Fruit fly (Drosophila melanogaster) whole organism, embryonic: ENCODE results near the gene Prp16.

Source experiments
- CG10209 ChIP-seq: fragments of 200-800 bp; sonication (Bioruptor generic); optimal IDR thresholded peaks from 3 replicates; lab custom pipeline; 2017; ENCODE audit warnings: missing biosample characterization, mild to moderate bottlenecking, missing genetic modification characterization, missing genetic modification reagents
- CG10959 ChIP-seq: fragments of 200-800 bp; sonication (Bioruptor generic); IDR thresholded peaks from 2 replicates; pipeline ENCODE4 v1.3.6; 2022; ENCODE audit warnings: missing biosample characterization, missing genetic modification characterization
- CG11723 ChIP-seq: fragments of 200-800 bp; sonication (Bioruptor generic); optimal IDR thresholded peaks from 2 replicates; lab custom pipeline; 2017; ENCODE audit warnings: missing biosample characterization, mild to moderate bottlenecking, missing genetic modification characterization
- CG12769 ChIP-seq: fragments of 200-800 bp; sonication (Bioruptor generic); optimal IDR thresholded peaks from 2 replicates; lab custom pipeline; 2019; ENCODE audit warnings: missing biosample characterization, mild to moderate bottlenecking, missing genetic modification characterization, moderate library complexity
- CG13424 ChIP-seq: fragments of 200-800 bp; sonication (Bioruptor generic); optimal IDR thresholded peaks from 2 replicates; lab custom pipeline; 2019; ENCODE audit warnings: missing biosample characterization, mild to moderate bottlenecking, missing genetic modification characterization, moderate library complexity
- CG1602 ChIP-seq: fragments of 200-800 bp; sonication (Bioruptor generic); optimal IDR thresholded peaks from 3 replicates; lab custom pipeline; 2016; ENCODE audit warnings: missing biosample characterization, missing genetic modification characterization
- CG1603 ChIP-seq: fragments of 200-800 bp; sonication (Bioruptor generic); optimal IDR thresholded peaks from 2 replicates; lab custom pipeline; 2019; ENCODE audit warnings: missing biosample characterization, mild to moderate bottlenecking, missing genetic modification characterization, moderate library complexity
- CG1647 ChIP-seq: fragments of 200-800 bp; sonication (Bioruptor generic); optimal IDR thresholded peaks from 3 replicates; lab custom pipeline; 2016; ENCODE audit warnings: missing biosample characterization, missing genetic modification characterization
- CG18011 ChIP-seq: fragments of 200-800 bp; sonication (Bioruptor generic); optimal IDR thresholded peaks from 2 replicates; lab custom pipeline; 2017; ENCODE audit warnings: missing biosample characterization, missing genetic modification characterization, mild to moderate bottlenecking, moderate library complexity, missing genotype
- CG3065 ChIP-seq: fragments of 200-800 bp; sonication (Bioruptor generic); optimal IDR thresholded peaks from 2 replicates; lab custom pipeline; 2016; ENCODE audit warnings: missing biosample characterization, missing genetic modification characterization
- CG3163 ChIP-seq: fragments of 200-800 bp; sonication (Bioruptor generic); optimal IDR thresholded peaks from 3 replicates; lab custom pipeline; 2016; ENCODE audit warnings: missing biosample characterization, missing genetic modification characterization
- CG32772 ChIP-seq: fragments of 200-800 bp; sonication (Bioruptor generic); IDR thresholded peaks from 2 replicates; pipeline ENCODE4 v1.3.6; 2022; ENCODE audit warnings: missing biosample characterization, missing genetic modification characterization
- CG3281 ChIP-seq: fragments of 200-800 bp; sonication (Bioruptor generic); optimal IDR thresholded peaks from 3 replicates; lab custom pipeline; 2017; ENCODE audit warnings: missing biosample characterization, mild to moderate bottlenecking, missing genetic modification characterization
- CG5180 ChIP-seq: fragments of 200-800 bp; sonication (Bioruptor generic); optimal IDR thresholded peaks from 3 replicates; lab custom pipeline; 2017; ENCODE audit warnings: missing biosample characterization, missing genetic modification characterization, mild to moderate bottlenecking, moderate library complexity, missing genetic modification reagents
- CG6689 ChIP-seq: fragments of 200-800 bp; sonication (Bioruptor generic); IDR thresholded peaks from 2 replicates; pipeline ENCODE4 v1.3.6; 2022; ENCODE audit warnings: missing biosample characterization, missing genetic modification characterization
- CG6791 ChIP-seq: fragments of 200-800 bp; sonication (Bioruptor generic); IDR thresholded peaks from 3 replicates; pipeline ENCODE4 v1.3.6; 2022; ENCODE audit warnings: missing biosample characterization, missing genetic modification characterization; ENCODE audit not compliant: partially characterized antibody
- CG7556 ChIP-seq: fragments of 200-800 bp; sonication (Bioruptor generic); optimal IDR thresholded peaks from 2 replicates; lab custom pipeline; 2017; ENCODE audit warnings: missing biosample characterization, mild to moderate bottlenecking, missing genetic modification characterization
- CG7987 ChIP-seq: fragments of 200-800 bp; sonication (Bioruptor generic); optimal IDR thresholded peaks from 2 replicates; lab custom pipeline; 2018; ENCODE audit warnings: missing biosample characterization, mild to moderate bottlenecking, missing genetic modification characterization, moderate library complexity
- CG9437 ChIP-seq: fragments of 200-800 bp; sonication (Bioruptor generic); optimal IDR thresholded peaks from 2 replicates; lab custom pipeline; 2018; ENCODE audit warnings: missing biosample characterization, mild to moderate bottlenecking, missing genetic modification characterization
- CTCF ChIP-seq: fragments of 200-800 bp; sonication (Bioruptor generic); optimal IDR thresholded peaks from 2 replicates; lab custom pipeline; 2017; ENCODE audit warnings: missing biosample characterization, mild to moderate bottlenecking, missing genetic modification characterization, moderate library complexity
- Dbx ChIP-seq: fragments of 200-800 bp; sonication (Bioruptor generic); IDR thresholded peaks from 3 replicates; pipeline ENCODE4 v1.3.6; 2022; ENCODE audit warnings: missing biosample characterization, missing genetic modification characterization
- Dip3 ChIP-seq: fragments of 200-800 bp; sonication (Bioruptor generic); optimal IDR thresholded peaks from 3 replicates; lab custom pipeline; 2016; ENCODE audit warnings: missing biosample characterization, missing genetic modification characterization
- Doc3 ChIP-seq: fragments of 200-800 bp; sonication (Bioruptor generic); IDR thresholded peaks from 3 replicates; pipeline ENCODE4 v1.3.6; 2022; ENCODE audit warnings: missing biosample characterization, missing genetic modification characterization; ENCODE audit not compliant: partially characterized antibody
- Drgx ChIP-seq: fragments of 200-800 bp; sonication (Bioruptor generic); IDR thresholded peaks from 2 replicates; pipeline ENCODE4 v1.3.6; 2022; ENCODE audit warnings: missing biosample characterization, missing genetic modification characterization
- E2f1 ChIP-seq: fragments of 200-800 bp; sonication (Bioruptor generic); IDR thresholded peaks from 2 replicates; pipeline ENCODE4 v1.3.6; 2022; ENCODE audit warnings: missing biosample characterization, missing genetic modification characterization
- Ets65A ChIP-seq: fragments of 200-800 bp; sonication (Bioruptor generic); peaks from one replicate; lab custom pipeline; 2016; ENCODE audit warnings: missing biosample characterization, missing genetic modification characterization
- HLH4C ChIP-seq: fragments of 200-800 bp; sonication (Bioruptor generic); IDR thresholded peaks from 3 replicates; pipeline ENCODE4 v1.3.6; 2022; ENCODE audit warnings: missing biosample characterization, missing genetic modification characterization; ENCODE audit not compliant: partially characterized antibody
- Hsf ChIP-seq: fragments of 200-800 bp; sonication (Bioruptor generic); optimal IDR thresholded peaks from 3 replicates; lab custom pipeline; 2016; ENCODE audit warnings: missing biosample characterization, missing genetic modification characterization
- Med ChIP-seq: fragments of 200-800 bp; sonication (Bioruptor generic); peaks from one replicate; lab custom pipeline; 2016; ENCODE audit warnings: missing biosample characterization, missing genetic modification characterization, mild to moderate bottlenecking, inconsistent platforms, moderate library complexity
- Oli ChIP-seq: fragments of 200-800 bp; sonication (Bioruptor generic); optimal IDR thresholded peaks from 2 replicates; lab custom pipeline; 2018; ENCODE audit warnings: missing biosample characterization, mild to moderate bottlenecking, missing genetic modification characterization, moderate library complexity
- Optix ChIP-seq: fragments of 200-800 bp; sonication (Bioruptor generic); IDR thresholded peaks from 3 replicates; pipeline ENCODE4 v1.3.6; 2022; ENCODE audit warnings: missing biosample characterization, missing genetic modification characterization
- Rfx ChIP-seq: fragments of 200-800 bp; sonication (Bioruptor generic); IDR thresholded peaks from 2 replicates; pipeline ENCODE4 v1.3.6; 2022; ENCODE audit warnings: missing biosample characterization, missing genetic modification characterization
- Sry-δ ChIP-seq: fragments of 200-800 bp; sonication (Bioruptor generic); optimal IDR thresholded peaks from 2 replicates; lab custom pipeline; 2016; ENCODE audit warnings: missing biosample characterization, missing genetic modification characterization
- TFAM ChIP-seq: fragments of 200-800 bp; sonication (Bioruptor generic); optimal IDR thresholded peaks from 2 replicates; lab custom pipeline; 2017; ENCODE audit warnings: missing biosample characterization, missing genetic modification characterization, inconsistent platforms
- ash1 ChIP-seq: fragments of 200-800 bp; sonication (Bioruptor generic); optimal IDR thresholded peaks from 2 replicates; lab custom pipeline; 2018; ENCODE audit warnings: missing biosample characterization, mild to moderate bottlenecking, missing genetic modification characterization
- bcd ChIP-seq: fragments of 200-800 bp; sonication (Bioruptor generic); optimal IDR thresholded peaks from 2 replicates; lab custom pipeline; 2017; ENCODE audit warnings: missing biosample characterization, mild to moderate bottlenecking, missing genetic modification characterization
- chif ChIP-seq, 2 experiments: fragments of 200-800 bp; sonication (Bioruptor generic); optimal IDR thresholded peaks; 3 replicates each; lab custom pipeline; 2016; ENCODE audit warnings: missing biosample characterization in 2 of 2, missing genetic modification characterization in 2 of 2
- croc ChIP-seq: fragments of 200-800 bp; sonication (Bioruptor generic); conservative IDR thresholded peaks from 3 replicates; pipeline ENCODE4 v1.3.6; 2022; ENCODE audit warnings: missing biosample characterization, missing genetic modification characterization
- gem ChIP-seq: fragments of 200-800 bp; sonication (Bioruptor generic); optimal IDR thresholded peaks from 2 replicates; lab custom pipeline; 2019; ENCODE audit warnings: missing biosample characterization, mild to moderate bottlenecking, missing genetic modification characterization, moderate library complexity
- gsb-n ChIP-seq: fragments of 200-800 bp; sonication (Bioruptor generic); optimal IDR thresholded peaks from 3 replicates; lab custom pipeline; 2018; ENCODE audit warnings: missing biosample characterization, mild to moderate bottlenecking, missing genetic modification characterization
- hth ChIP-seq: fragments of >200 bp; optimal IDR thresholded peaks from 2 replicates; lab custom pipeline; 2017; ENCODE audit warnings: inconsistent platforms
- kni ChIP-seq: fragments of 200-800 bp; sonication (Bioruptor generic); optimal IDR thresholded peaks from 3 replicates; lab custom pipeline; 2017; ENCODE audit warnings: mild to moderate bottlenecking, missing biosample characterization, missing genetic modification reagents, missing genetic modification characterization
- knrl ChIP-seq: fragments of 200-800 bp; sonication (Bioruptor generic); IDR thresholded peaks from 3 replicates; pipeline ENCODE4 v1.3.6; 2022; ENCODE audit warnings: missing biosample characterization, missing genetic modification characterization; ENCODE audit not compliant: partially characterized antibody
- lbe ChIP-seq: fragments of 200-800 bp; sonication (Bioruptor generic); optimal IDR thresholded peaks from 2 replicates; lab custom pipeline; 2016; ENCODE audit warnings: missing biosample characterization, mild to moderate bottlenecking, missing genetic modification characterization
- oc ChIP-seq: fragments of 200-800 bp; sonication (Bioruptor generic); optimal IDR thresholded peaks from 2 replicates; lab custom pipeline; 2018; ENCODE audit warnings: missing biosample characterization, mild to moderate bottlenecking, missing genetic modification characterization, moderate library complexity
- org-1 ChIP-seq: fragments of 200-800 bp; sonication (Bioruptor generic); optimal IDR thresholded peaks from 2 replicates; lab custom pipeline; 2017; ENCODE audit warnings: missing biosample characterization, missing genetic modification characterization
- prd ChIP-seq, 3 experiments: fragments of >200 bp in 2 of 3; fragments of 200-800 bp in 1 of 3; sonication (Bioruptor generic) in 1 of 3; optimal IDR thresholded peaks in 2 of 3; IDR thresholded peaks in 1 of 3; 2 replicates in 2 of 3; 3 replicates in 1 of 3; pipeline versions ENCODE4 v1.3.6 to Lab custom; 2017 to 2022; ENCODE audit warnings: missing biosample characterization in 1 of 3, missing genetic modification characterization in 1 of 3
- shn ChIP-seq: fragments of 200-800 bp; sonication (Bioruptor generic); optimal IDR thresholded peaks from 3 replicates; lab custom pipeline; 2016; ENCODE audit warnings: missing biosample characterization, missing genetic modification characterization
- stc ChIP-seq: fragments of 200-800 bp; sonication (Bioruptor generic); IDR thresholded peaks from 2 replicates; pipeline ENCODE4 v1.3.6; 2022; ENCODE audit warnings: missing biosample characterization, missing genetic modification characterization
- sug ChIP-seq: fragments of 200-800 bp; optimal IDR thresholded peaks from 2 replicates; lab custom pipeline; 2019; ENCODE audit warnings: missing biosample characterization, mild to moderate bottlenecking, missing genetic modification characterization, moderate library complexity
- tup ChIP-seq: fragments of 200-800 bp; sonication (Bioruptor generic); optimal IDR thresholded peaks from 2 replicates; lab custom pipeline; 2016; ENCODE audit warnings: missing biosample characterization, mild to moderate bottlenecking, missing genetic modification characterization, moderate library complexity
- wek ChIP-seq: fragments of 200-800 bp; sonication (Bioruptor generic); optimal IDR thresholded peaks from 3 replicates; lab custom pipeline; 2018; ENCODE audit warnings: missing biosample characterization, mild to moderate bottlenecking, missing genetic modification characterization, moderate library complexity

The Prp16 gene

DNA sequence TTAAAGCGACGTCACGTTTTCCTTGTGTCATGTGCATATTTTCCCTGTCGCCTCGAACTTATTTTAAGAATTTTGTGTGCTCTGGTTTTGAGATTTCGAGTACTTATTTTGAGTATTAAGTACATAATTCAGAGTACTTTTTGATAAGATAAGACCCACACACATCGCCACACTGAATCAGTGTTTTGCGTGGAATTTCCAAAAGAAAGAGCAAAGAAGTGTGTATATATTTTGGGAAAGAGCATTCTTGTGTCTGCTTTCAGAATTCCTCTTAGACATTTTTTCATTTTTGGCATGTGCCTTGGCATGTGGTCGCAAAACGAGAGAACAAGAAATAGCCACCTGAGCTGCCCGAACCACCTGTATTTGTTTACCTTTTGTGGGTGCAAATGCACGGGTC is 14.7 kb downstream of the Prp16 start (continued):
- TF ChIP-seq Rfx (GFP tag; lab: Robert Waterston, UW), result 0 out of 2 replicates have a peak, but pooled peaks have one; percentile 17
- peak; percentile 63 for TF ChIP-seq Med
- TF ChIP-seq CG18011, result no peak
- no peak for TF ChIP-seq HLH4C (GFP tag; lab: Robert Waterston, UW)
- TF ChIP-seq CG9437 (GFP tag; lab: Kevin White, UChicago), result no peak
- TF ChIP-seq CG10209, result no peak
- no peak for TF ChIP-seq gsb-n (tag; lab: Kevin White, UChicago)
- TF ChIP-seq sug (tag; lab: Kevin White, UChicago), result peak; percentile 8
- TF ChIP-seq Optix (GFP tag; lab: Robert Waterston, UW), result no peak
- TF ChIP-seq Ets65A, result peak; percentile 63
- no peak for TF ChIP-seq CG1647 (GFP tag; lab: Kevin White, UChicago)
- TF ChIP-seq CG3163 (GFP tag; lab: Kevin White, UChicago), result no peak
- no peak for TF ChIP-seq ash1 (GFP tag; lab: Kevin White, UChicago)
- no peak for TF ChIP-seq chif (GFP tag; optimal IDR thresholded peaks at IDR 0.05; lab: Kevin White, UChicago)
- no peak for TF ChIP-seq CG7987 (GFP tag; lab: Kevin White, UChicago)
- TF ChIP-seq Dbx (GFP tag; lab: Robert Waterston, UW), result no peak
- no peak for TF ChIP-seq oc (tag; lab: Kevin White, UChicago)
- no peak for TF ChIP-seq Hsf (GFP tag; lab: Kevin White, UChicago)
- no peak for TF ChIP-seq croc (GFP tag; lab: Robert Waterston, UW)
- TF ChIP-seq CG6689 (GFP tag; lab: Robert Waterston, UW), result no peak
- no peak for TF ChIP-seq CG6791
- no peak for TF ChIP-seq kni (GFP tag; lab: Kevin White, UChicago)
- no peak for TF ChIP-seq CTCF (GFP tag; lab: Kevin White, UChicago)
- TF ChIP-seq CG13424 (tag; lab: Kevin White, UChicago), result no peak
- no peak for TF ChIP-seq CG3065 (GFP tag; lab: Kevin White, UChicago)
- TF ChIP-seq lbe (GFP tag; lab: Kevin White, UChicago), result no peak
- no peak for TF ChIP-seq hth
- no peak for TF ChIP-seq E2f1 (GFP tag; lab: Robert Waterston, UW)
- no peak for TF ChIP-seq Doc3 (GFP tag; lab: Robert Waterston, UW)
- no peak for TF ChIP-seq gem (tag; lab: Kevin White, UChicago)
- no peak for TF ChIP-seq Sry-δ (GFP tag; lab: Kevin White, UChicago)
- TF ChIP-seq CG1603 (tag; lab: Kevin White, UChicago), result no peak
- TF ChIP-seq CG11723 (GFP tag; lab: Kevin White, UChicago), result no peak
- no peak for TF ChIP-seq wek
- no peak for TF ChIP-seq org-1
- no peak for TF ChIP-seq prd (optimal IDR thresholded peaks at IDR 0.05; lab: Kevin White, UChicago)
- 0 out of 3 replicates have a peak, but pooled peaks have one; percentile 5 for TF ChIP-seq prd (GFP tag; IDR thresholded peaks at IDR 0.05; lab: Robert Waterston, UW)
- TF ChIP-seq CG1602 (GFP tag; lab: Kevin White, UChicago), result no peak
- TF ChIP-seq TFAM (GFP tag; lab: Kevin White, UChicago), result no peak
- no peak for TF ChIP-seq Dip3 (GFP tag; lab: Kevin White, UChicago)
- peak; percentile 55; the same call in 1 of the 2 replicates for TF ChIP-seq Drgx
- no peak for TF ChIP-seq tup (GFP tag; lab: Kevin White, UChicago)
- peak; percentile 39 for TF ChIP-seq CG3281 (GFP tag; lab: Kevin White, UChicago)
- TF ChIP-seq knrl (GFP tag; lab: Robert Waterston, UW), result no peak
- no peak for TF ChIP-seq CG12769
- no peak for TF ChIP-seq bcd
- TF ChIP-seq stc (GFP tag; lab: Robert Waterston, UW), result no peak
- no peak for TF ChIP-seq Oli (tag; lab: Kevin White, UChicago)
- no peak for TF ChIP-seq CG7556
- no peak for TF ChIP-seq shn (GFP tag; lab: Kevin White, UChicago)
- TF ChIP-seq CG10959 (GFP tag; lab: Robert Waterston, UW), result no peak
- no peak for TF ChIP-seq CG5180 (GFP tag; lab: Kevin White, UChicago)
- no peak for TF ChIP-seq CG32772 (GFP tag; lab: Robert Waterston, UW)
